Fruit fly (Drosophila melanogaster) whole organism, wandering third instar larva: Measurements from ENCODE around the gene CG33267.

Experiments
- Abd-B ChIP-seq: fragments of >200 bp; optimal IDR thresholded peaks from 2 replicates; lab custom pipeline; 2017; ENCODE audit warnings: missing biosample characterization, missing genetic modification characterization
- CG9705 ChIP-seq: fragments of 200-800 bp; sonication (Bioruptor generic); optimal IDR thresholded peaks from 2 replicates; lab custom pipeline; 2018; ENCODE audit warnings: missing biosample characterization, mild to moderate bottlenecking, missing genetic modification characterization
- CrebA ChIP-seq: fragments of 200-800 bp; sonication (Bioruptor generic); optimal IDR thresholded peaks from 2 replicates; lab custom pipeline; 2016; ENCODE audit warnings: missing biosample characterization, mild to moderate bottlenecking, missing genetic modification characterization, borderline replicate concordance
- Dfd ChIP-seq: fragments of >200 bp; optimal IDR thresholded peaks from 2 replicates; lab custom pipeline; 2017; ENCODE audit warnings: missing biosample characterization, missing genetic modification characterization
- GATAd ChIP-seq: sonication (Bioruptor generic); optimal IDR thresholded peaks from 2 replicates; lab custom pipeline; 2016; ENCODE audit warnings: missing biosample characterization, missing genetic modification characterization
- Hnf4 ChIP-seq: fragments of 200-800 bp; sonication (Bioruptor generic); optimal IDR thresholded peaks from 2 replicates; lab custom pipeline; 2016; ENCODE audit warnings: missing biosample characterization, mild to moderate bottlenecking, missing genetic modification characterization
- Hr78 ChIP-seq: fragments of >200 bp; optimal IDR thresholded peaks from 2 replicates; lab custom pipeline; 2017; ENCODE audit warnings: missing biosample characterization, missing genetic modification characterization
- Hr83 ChIP-seq: fragments of 200-300 bp; sonication (Bioruptor generic); optimal IDR thresholded peaks from 2 replicates; lab custom pipeline; 2016; ENCODE audit warnings: missing biosample characterization, mild to moderate bottlenecking, missing genetic modification characterization, moderate library complexity; ENCODE audit not compliant: poor library complexity, severe bottlenecking
- Jra ChIP-seq: sonication (Bioruptor generic); optimal IDR thresholded peaks from 2 replicates; lab custom pipeline; 2016; ENCODE audit warnings: missing biosample characterization, missing genetic modification characterization
- Mio ChIP-seq: sonication (Bioruptor generic); optimal IDR thresholded peaks from 2 replicates; lab custom pipeline; 2016; ENCODE audit warnings: missing biosample characterization, missing genetic modification characterization
- Myc ChIP-seq: fragments of >200 bp; optimal IDR thresholded peaks from 2 replicates; lab custom pipeline; 2017
- N ChIP-seq: fragments of >200 bp; optimal IDR thresholded peaks from 2 replicates; lab custom pipeline; 2018; ENCODE audit warnings: missing biosample characterization, missing external identifiers, missing genetic modification characterization
- OdsH ChIP-seq: fragments of 200-800 bp; sonication (Bioruptor generic); optimal IDR thresholded peaks from 2 replicates; lab custom pipeline; 2016; ENCODE audit warnings: missing biosample characterization, mild to moderate bottlenecking, missing genetic modification characterization
- Rel ChIP-seq, 2 experiments: fragments of 200-800 bp; sonication (Bioruptor generic) in 1 of 2; optimal IDR thresholded peaks; 2 replicates in 1 of 2; 3 replicates in 1 of 2; lab custom pipeline; 2016 to 2019; ENCODE audit warnings: mild to moderate bottlenecking in 2 of 2, missing biosample characterization in 2 of 2, missing genetic modification characterization in 2 of 2, moderate library complexity in 1 of 2
- Sp1 ChIP-seq: fragments of 200-800 bp; sonication (Bioruptor generic); optimal IDR thresholded peaks from 3 replicates; lab custom pipeline; 2019; ENCODE audit warnings: missing biosample characterization, mild to moderate bottlenecking, missing genetic modification characterization, moderate library complexity
- Vsx2 ChIP-seq: fragments of 200-300, 225-300 bp; sonication (Bioruptor generic); optimal IDR thresholded peaks from 2 replicates; lab custom pipeline; 2018; ENCODE audit warnings: missing biosample characterization, missing genetic modification characterization; ENCODE audit not compliant: partially characterized antibody
- dl ChIP-seq, 2 experiments: fragments of 175-275, 200-275 bp in 1 of 2; fragments of 200-275 bp in 1 of 2; sonication (Bioruptor generic); optimal IDR thresholded peaks; lab custom pipeline; 2018; ENCODE audit warnings: mild to moderate bottlenecking in 2 of 2, missing biosample characterization in 2 of 2, missing genetic modification characterization in 2 of 2, moderate library complexity in 2 of 2; ENCODE audit not compliant: partially characterized antibody in 2 of 2, insufficient read depth in 1 of 2
- dmrt93B ChIP-seq: fragments of 200-800 bp; sonication (Bioruptor generic); optimal IDR thresholded peaks from 2 replicates; lab custom pipeline; 2018; ENCODE audit warnings: missing biosample characterization, mild to moderate bottlenecking, missing genetic modification characterization
- dsf ChIP-seq: sonication (Bioruptor generic); optimal IDR thresholded peaks from 2 replicates; lab custom pipeline; 2016; ENCODE audit warnings: missing biosample characterization, missing genetic modification characterization, borderline replicate concordance
- ey ChIP-seq: fragments of 200-800 bp; sonication (Bioruptor generic); optimal IDR thresholded peaks from 2 replicates; lab custom pipeline; 2016; ENCODE audit warnings: missing biosample characterization, missing genetic modification characterization
- foxo ChIP-seq, 2 experiments: fragments of 200-800 bp; sonication (Bioruptor generic); optimal IDR thresholded peaks; 2 replicates in 1 of 2; 3 replicates in 1 of 2; lab custom pipeline; 2016 to 2017; ENCODE audit warnings: missing biosample characterization in 2 of 2, missing genetic modification characterization in 2 of 2
- fru ChIP-seq: fragments of 200-800 bp; sonication (Bioruptor generic); optimal IDR thresholded peaks from 3 replicates; lab custom pipeline; 2016; ENCODE audit warnings: missing biosample characterization, mild to moderate bottlenecking, missing genetic modification characterization
- h ChIP-seq: fragments of 200-800 bp; sonication (Bioruptor generic); optimal IDR thresholded peaks from 3 replicates; lab custom pipeline; 2016; ENCODE audit warnings: missing biosample characterization, mild to moderate bottlenecking, missing genetic modification characterization
- jim ChIP-seq: fragments of 175-275, 200-325 bp; sonication (Bioruptor generic); optimal IDR thresholded peaks from 2 replicates; lab custom pipeline; 2016; ENCODE audit warnings: missing biosample characterization, mild to moderate bottlenecking, missing genetic modification characterization
- lola ChIP-seq: fragments of >200 bp; optimal IDR thresholded peaks from 2 replicates; lab custom pipeline; 2017; ENCODE audit warnings: missing biosample characterization, missing genetic modification characterization
- psq ChIP-seq: fragments of 200-800 bp; sonication (Bioruptor generic); optimal IDR thresholded peaks from 3 replicates; lab custom pipeline; 2017; ENCODE audit warnings: missing biosample characterization, mild to moderate bottlenecking, missing genetic modification characterization, moderate library complexity
- rgr ChIP-seq: fragments of 200-800 bp; sonication (Bioruptor generic); optimal IDR thresholded peaks from 3 replicates; lab custom pipeline; 2016; ENCODE audit warnings: missing biosample characterization, mild to moderate bottlenecking, missing genetic modification characterization
- sage ChIP-seq: fragments of 200-800 bp; sonication (Bioruptor generic); optimal IDR thresholded peaks from 2 replicates; lab custom pipeline; 2016; ENCODE audit warnings: missing biosample characterization, mild to moderate bottlenecking, missing genetic modification characterization
- sv ChIP-seq: fragments of 200-800 bp; sonication (Bioruptor generic); optimal IDR thresholded peaks from 3 replicates; lab custom pipeline; 2016; ENCODE audit warnings: missing biosample characterization, missing genetic modification characterization
- tai ChIP-seq: sonication (Bioruptor generic); optimal IDR thresholded peaks from 2 replicates; lab custom pipeline; 2016; ENCODE audit warnings: missing biosample characterization, missing genetic modification characterization
- usp ChIP-seq: fragments of >200 bp; optimal IDR thresholded peaks from 2 replicates; lab custom pipeline; 2017; ENCODE audit warnings: missing biosample characterization, missing genetic modification characterization
- woc ChIP-seq: sonication (Bioruptor generic); optimal IDR thresholded peaks from 2 replicates; lab custom pipeline; 2016; ENCODE audit warnings: missing biosample characterization, mild to moderate bottlenecking, missing genetic modification characterization

Gene CG33267

dm6 chr3L:11554796-11555195, 9.5 kb upstream of the CG33267 start:
- no peak for TF ChIP-seq dl (GFP tag; optimal IDR thresholded peaks at IDR 0.05; lab: Kevin White, UChicago; ENCODE audit: insufficient read depth in 1 of 2, partially characterized antibody in 2 of 2)
- no peak for TF ChIP-seq jim (GFP tag; lab: Kevin White, UChicago)
- no peak for TF ChIP-seq Dfd (GFP tag; lab: Kevin White, UChicago)
- TF ChIP-seq fru (GFP tag; lab: Kevin White, UChicago), result no peak
- no peak for TF ChIP-seq lola (GFP tag; lab: Kevin White, UChicago)
- no peak for TF ChIP-seq Rel (GFP tag; optimal IDR thresholded peaks at IDR 0.05; lab: Kevin White, UChicago)
- TF ChIP-seq Rel (tag; optimal IDR thresholded peaks at IDR 0.05; lab: Kevin White, UChicago), result no peak
- no peak for TF ChIP-seq OdsH
- no peak for TF ChIP-seq Mio (GFP tag; lab: Kevin White, UChicago)

DNA sequence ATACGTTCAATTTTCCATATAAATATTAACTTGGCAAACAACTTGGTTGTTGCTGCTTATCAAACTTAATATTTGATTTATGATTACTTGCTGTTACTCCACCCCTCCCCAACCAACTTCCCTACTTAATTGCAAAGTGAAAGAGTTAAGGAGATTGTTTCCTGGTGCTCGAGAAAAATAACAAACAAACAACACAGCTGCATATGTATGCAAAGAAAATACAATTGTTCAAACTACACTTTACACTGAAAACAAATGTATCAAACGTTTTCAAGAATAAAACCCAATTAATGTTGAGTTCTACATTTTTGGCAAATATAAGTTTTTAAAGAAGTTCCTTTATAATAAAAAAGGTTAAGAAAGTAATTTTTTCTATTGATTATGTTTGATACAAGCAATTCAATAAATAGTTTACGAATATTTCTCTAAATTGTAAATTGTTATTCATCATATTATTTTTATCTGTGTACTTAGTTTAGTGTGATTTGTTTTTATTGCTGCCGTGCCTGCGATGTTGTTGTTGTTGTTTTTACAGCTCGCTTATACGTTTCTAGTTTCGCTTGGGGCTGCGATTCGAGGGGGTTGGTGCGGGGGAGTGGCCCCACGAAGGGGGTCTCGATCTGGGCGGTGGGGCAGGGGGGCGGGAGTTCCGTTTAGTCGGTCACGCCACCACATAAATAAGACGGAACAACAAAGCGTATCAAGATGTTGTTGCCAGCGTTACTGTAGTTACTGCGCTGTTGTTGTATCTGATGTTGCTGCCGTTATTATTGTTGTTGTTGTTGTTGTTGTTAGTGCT, 8.4 kb upstream of the CG33267 start:
- TF ChIP-seq N (GFP tag; lab: Kevin White, UChicago) (no peak), dmrt93B (GFP tag; lab: Kevin White, UChicago) (no peak), foxo (GFP tag; optimal IDR thresholded peaks at IDR 0.05; lab: Kevin White, UChicago) (no peak), sv (GFP tag; lab: Kevin White, UChicago) (peak; percentile 57), Dfd (GFP tag; lab: Kevin White, UChicago) (peak; percentile 89), lola (GFP tag; lab: Kevin White, UChicago) (no peak)

dm6 chr3L:11556637-11557036, 7.6 kb upstream of the CG33267 start:
- TF ChIP-seq foxo (GFP tag; optimal IDR thresholded peaks at IDR 0.05; lab: Kevin White, UChicago) (no peak), woc (GFP tag; lab: Kevin White, UChicago) (no peak), sage (GFP tag; lab: Kevin White, UChicago) (no peak), sv (GFP tag; lab: Kevin White, UChicago) (peak; percentile 17), fru (GFP tag; lab: Kevin White, UChicago) (peak; percentile 15)

DNA sequence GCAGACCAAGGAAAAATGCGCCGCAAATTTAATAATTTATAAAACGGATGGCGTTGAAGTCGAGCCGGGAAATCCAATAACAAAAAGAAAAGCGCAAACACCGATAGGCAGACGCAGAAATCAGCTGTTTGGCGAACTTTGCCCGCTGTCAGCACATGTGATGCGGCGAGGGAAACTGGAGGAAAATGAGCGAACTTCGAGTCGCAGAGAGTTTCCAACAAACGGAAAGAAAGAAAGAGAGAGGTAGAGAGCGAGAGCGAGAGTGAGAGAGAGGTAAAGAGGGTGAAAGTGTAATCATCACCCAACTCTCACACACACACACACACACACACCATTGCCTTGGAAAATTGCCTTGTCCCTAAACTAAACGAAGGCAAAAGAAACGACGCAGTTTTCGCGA, 7.1 kb upstream of the CG33267 start:
- TF ChIP-seq dsf (GFP tag; lab: Kevin White, UChicago), result no peak
- no peak for TF ChIP-seq foxo (GFP tag; optimal IDR thresholded peaks at IDR 0.05; lab: Kevin White, UChicago)
- no peak for TF ChIP-seq Mio (GFP tag; lab: Kevin White, UChicago)

dm6 chr3L:11560885-11561284, 3.4 kb upstream of the CG33267 start:
- TF ChIP-seq Rel (GFP tag; optimal IDR thresholded peaks at IDR 0.05; lab: Kevin White, UChicago) (no peak), Rel (tag; optimal IDR thresholded peaks at IDR 0.05; lab: Kevin White, UChicago) (peak; percentile 53), psq (GFP tag; lab: Kevin White, UChicago) (peak; percentile 89), foxo (GFP tag; optimal IDR thresholded peaks at IDR 0.05; lab: Kevin White, UChicago) (no peak)

- TF ChIP-seq Hr78 (GFP tag; lab: Kevin White, UChicago), result no peak
- peak; percentile 63 for TF ChIP-seq dmrt93B (GFP tag; lab: Kevin White, UChicago)
- TF ChIP-seq dsf (GFP tag; lab: Kevin White, UChicago), result peak; percentile 91
- peak; percentile 43 for TF ChIP-seq Hr83 (GFP tag; lab: Kevin White, UChicago)
- TF ChIP-seq Abd-B (GFP tag; lab: Kevin White, UChicago), result no peak
- peak; percentile 80 for TF ChIP-seq Jra (GFP tag; lab: Kevin White, UChicago)
- TF ChIP-seq rgr (GFP tag; lab: Kevin White, UChicago), result peak; percentile 96
- peak; percentile 95 for TF ChIP-seq tai
- TF ChIP-seq ey, result peak; percentile 90
- TF ChIP-seq lola (GFP tag; lab: Kevin White, UChicago), result no peak
- no peak for TF ChIP-seq jim (GFP tag; lab: Kevin White, UChicago)
- no peak for TF ChIP-seq usp (GFP tag; lab: Kevin White, UChicago)
- TF ChIP-seq sage (GFP tag; lab: Kevin White, UChicago), result peak; percentile 81
- TF ChIP-seq OdsH, result peak; percentile 94
- peak; percentile 82 for TF ChIP-seq GATAd (GFP tag; lab: Kevin White, UChicago)
- TF ChIP-seq Myc (lab: Kevin White, UChicago), result no peak
- peak; percentile 88 for TF ChIP-seq Sp1 (GFP tag; lab: Kevin White, UChicago)
- TF ChIP-seq Hnf4 (GFP tag; lab: Kevin White, UChicago), result peak; percentile 88
- TF ChIP-seq N (GFP tag; lab: Kevin White, UChicago), result peak; percentile 2
- TF ChIP-seq Vsx2 (GFP tag; lab: Kevin White, UChicago), result no peak
- TF ChIP-seq CrebA (GFP tag; lab: Kevin White, UChicago), result peak; percentile 22
- TF ChIP-seq CG9705 (GFP tag; lab: Kevin White, UChicago), result peak; percentile 86
- no peak for TF ChIP-seq Mio (GFP tag; lab: Kevin White, UChicago)
- peak; percentile 88 for TF ChIP-seq psq (GFP tag; lab: Kevin White, UChicago)
- TF ChIP-seq Rel (GFP tag; optimal IDR thresholded peaks at IDR 0.05; lab: Kevin White, UChicago), result peak; percentile 47
- peak; percentile 88 for TF ChIP-seq Rel (tag; optimal IDR thresholded peaks at IDR 0.05; lab: Kevin White, UChicago)
- peak; percentile 94 for TF ChIP-seq h (GFP tag; lab: Kevin White, UChicago)
- TF ChIP-seq Dfd (GFP tag; lab: Kevin White, UChicago), result no peak
- TF ChIP-seq fru (GFP tag; lab: Kevin White, UChicago), result peak; percentile 88
Observed at dm6 chr3L:11561946-11562760, 2.1 kb upstream of the CG33267 start, which contains the start of the genes CG7394 and Mob2. Gene CG7394, plus strand, starts transcription at chr3L:11561996. Gene Mob2, minus strand, starts transcription at chr3L:11562233.
